Worm (Caenorhabditis elegans) whole organism, L1 larva: ENCODE results near the gene coh-4.
A peak's percentile ranks its signal among the peaks of the same experiment; 100 is the strongest.

ENCODE experiments used
- C34B4.2 ChIP-seq: sonication (generic microtip); optimal IDR thresholded peaks from 2 replicates; lab custom pipeline; 2017; ENCODE audit warnings: mild to moderate bottlenecking, missing genetic modification characterization, missing compliant biosample characterization
- F16B12.6 ChIP-seq: fragments of 150-350 bp; optimal IDR thresholded peaks from 2 replicates; lab custom pipeline; 2014; ENCODE audit warnings: missing biosample characterization, missing genetic modification characterization
- Y116A8C.19 ChIP-seq: sonication (generic microtip); optimal IDR thresholded peaks from 2 replicates; lab custom pipeline; 2016; ENCODE audit warnings: missing compliant biosample characterization, missing genetic modification characterization, borderline replicate concordance
- aha-1 ChIP-seq: fragments of 150-350 bp; optimal IDR thresholded peaks from 2 replicates; lab custom pipeline; 2014; ENCODE audit warnings: missing biosample characterization, missing genetic modification characterization
- ceh-82 ChIP-seq, 3 experiments: fragments of 150-350 bp in 1 of 3; sonication (generic microtip) in 2 of 3; optimal IDR thresholded peaks; 2 replicates each; lab custom pipeline; 2014 to 2017; ENCODE audit warnings: missing biosample characterization in 3 of 3, missing genetic modification characterization in 3 of 3
- ceh-90 ChIP-seq: sonication (generic microtip); optimal IDR thresholded peaks from 2 replicates; lab custom pipeline; 2016; ENCODE audit warnings: missing genetic modification characterization, missing compliant biosample characterization
- ces-1 ChIP-seq: fragments of 150-350 bp; optimal IDR thresholded peaks from 2 replicates; lab custom pipeline; 2014; ENCODE audit warnings: missing biosample characterization, missing genetic modification reagents, missing genetic modification characterization
- dpl-1 ChIP-seq, 3 experiments: fragments of 150-350 bp in 2 of 3; sonication (generic microtip) in 1 of 3; optimal IDR thresholded peaks; 2 replicates each; lab custom pipeline; 2014 to 2017; ENCODE audit warnings: missing biosample characterization in 3 of 3, missing genetic modification characterization in 3 of 3, missing genetic modification reagents in 3 of 3
- dsc-1 ChIP-seq: sonication (generic microtip); optimal IDR thresholded peaks from 2 replicates; lab custom pipeline; 2016; ENCODE audit warnings: mild to moderate bottlenecking, missing genetic modification characterization, missing compliant biosample characterization
- efl-1 ChIP-seq, 4 experiments: fragments of 150-350 bp; optimal IDR thresholded peaks in 3 of 4; peaks in 1 of 4; 1 replicate in 1 of 4; 2 replicates in 3 of 4; lab custom pipeline; 2014; ENCODE audit warnings: missing biosample characterization in 2 of 4, missing genetic modification characterization in 2 of 4, missing genetic modification reagents in 2 of 4
- egl-27 ChIP-seq, 2 experiments: fragments of 150-350 bp in 1 of 2; sonication (generic microtip); optimal IDR thresholded peaks; 3 replicates each; lab custom pipeline; 2017 to 2018; ENCODE audit warnings: missing biosample characterization in 2 of 2, missing genetic modification characterization in 2 of 2, missing genetic modification reagents in 2 of 2
- ets-5 ChIP-seq: fragments of 200-800 bp; sonication (Bioruptor generic); IDR thresholded peaks from 2 replicates; pipeline ENCODE4 v1.3.6; 2022; ENCODE audit warnings: missing genetic modification characterization, missing compliant biosample characterization
- fkh-10 ChIP-seq: sonication (generic microtip); optimal IDR thresholded peaks from 2 replicates; lab custom pipeline; 2017; ENCODE audit warnings: missing biosample characterization, missing genetic modification reagents, missing genetic modification characterization
- fkh-8 ChIP-seq: sonication (generic microtip); optimal IDR thresholded peaks from 2 replicates; lab custom pipeline; 2016; ENCODE audit warnings: mild to moderate bottlenecking, missing genetic modification characterization, missing compliant biosample characterization
- grh-1 ChIP-seq: fragments of 200-800 bp; sonication (Bioruptor generic); IDR thresholded peaks from 2 replicates; pipeline ENCODE4 v1.3.6; 2022; ENCODE audit warnings: missing genetic modification reagents, missing genetic modification characterization, missing compliant biosample characterization
- irx-1 ChIP-seq: sonication (generic microtip); optimal IDR thresholded peaks from 2 replicates; lab custom pipeline; 2016; ENCODE audit warnings: missing genetic modification characterization, missing compliant biosample characterization
- isw-1 ChIP-seq: fragments of 200-800 bp; sonication (Bioruptor generic); IDR thresholded peaks from 2 replicates; pipeline ENCODE4 v1.3.6; 2022; ENCODE audit warnings: missing genetic modification characterization, missing compliant biosample characterization
- jun-1 ChIP-seq: fragments of 150-350 bp; optimal IDR thresholded peaks from 2 replicates; lab custom pipeline; 2014; ENCODE audit warnings: missing biosample characterization, missing genetic modification reagents, missing genetic modification characterization
- lin-14 ChIP-seq: fragments of 200-800 bp; sonication (Bioruptor generic); optimal IDR thresholded peaks from 2 replicates; lab custom pipeline; 2018; ENCODE audit warnings: mild to moderate bottlenecking, missing genetic modification characterization, moderate library complexity, missing compliant biosample characterization
- lin-15B ChIP-seq: fragments of 150-350 bp; sonication (generic microtip); optimal IDR thresholded peaks from 3 replicates; lab custom pipeline; 2014; ENCODE audit warnings: missing biosample characterization, missing genetic modification characterization
- lin-35 ChIP-seq, 2 experiments: fragments of 150-350 bp; optimal IDR thresholded peaks; 2 replicates each; lab custom pipeline; 2014; ENCODE audit warnings: missing biosample characterization in 2 of 2, missing genetic modification characterization in 2 of 2, missing genetic modification reagents in 2 of 2
- lin-39 ChIP-seq: fragments of 150-350 bp; optimal IDR thresholded peaks from 2 replicates; lab custom pipeline; 2014; ENCODE audit warnings: missing biosample characterization, missing genetic modification reagents, missing genetic modification characterization
- lir-3 ChIP-seq: sonication (generic microtip); optimal IDR thresholded peaks from 2 replicates; lab custom pipeline; 2016; ENCODE audit warnings: mild to moderate bottlenecking, missing genetic modification characterization, moderate library complexity, missing compliant biosample characterization; ENCODE audit not compliant: poor library complexity
- lsy-2 ChIP-seq, 2 experiments: fragments of 150-350 bp; optimal IDR thresholded peaks; 2 replicates each; lab custom pipeline; 2014; ENCODE audit warnings: missing biosample characterization in 2 of 2, missing genetic modification characterization in 2 of 2
- mdl-1 ChIP-seq, 2 experiments: fragments of 150-350 bp; optimal IDR thresholded peaks; 2 replicates each; lab custom pipeline; 2014 to 2017; ENCODE audit warnings: missing biosample characterization in 2 of 2, missing genetic modification characterization in 2 of 2, inconsistent platforms in 1 of 2
- nhr-12 ChIP-seq: sonication (generic microtip); optimal IDR thresholded peaks from 2 replicates; lab custom pipeline; 2017; ENCODE audit warnings: missing biosample characterization, missing genetic modification characterization
- nhr-237 ChIP-seq: fragments of 150-350 bp; optimal IDR thresholded peaks from 2 replicates; lab custom pipeline; 2014; ENCODE audit warnings: missing biosample characterization, missing genetic modification characterization
- nhr-28 ChIP-seq: fragments of 150-350 bp; optimal IDR thresholded peaks from 2 replicates; lab custom pipeline; 2014; ENCODE audit warnings: missing biosample characterization, missing genetic modification characterization
- nhr-47 ChIP-seq: sonication (generic microtip); optimal IDR thresholded peaks from 2 replicates; lab custom pipeline; 2016; ENCODE audit warnings: mild to moderate bottlenecking, missing genetic modification characterization, moderate library complexity, missing compliant biosample characterization
- nhr-71 ChIP-seq: sonication (generic microtip); optimal IDR thresholded peaks from 2 replicates; lab custom pipeline; 2016; ENCODE audit warnings: mild to moderate bottlenecking, missing genetic modification characterization, moderate library complexity, missing compliant biosample characterization
- nhr-76 ChIP-seq: sonication (generic microtip); optimal IDR thresholded peaks from 2 replicates; lab custom pipeline; 2017; ENCODE audit warnings: missing biosample characterization, missing genetic modification characterization
- nhr-84 ChIP-seq: sonication (generic microtip); optimal IDR thresholded peaks from 2 replicates; lab custom pipeline; 2017; ENCODE audit warnings: missing biosample characterization, missing genetic modification characterization
- nhr-85 ChIP-seq: sonication (generic microtip); peaks from one replicate; lab custom pipeline; 2016; ENCODE audit warnings: missing genetic modification characterization, inconsistent platforms, missing compliant biosample characterization
- nhr-90 ChIP-seq: sonication (generic microtip); optimal IDR thresholded peaks from 2 replicates; lab custom pipeline; 2016; ENCODE audit warnings: mild to moderate bottlenecking, missing genetic modification characterization, missing compliant biosample characterization; ENCODE audit not compliant: poor library complexity
- pag-3 ChIP-seq: sonication (generic microtip); optimal IDR thresholded peaks from 2 replicates; lab custom pipeline; 2017; ENCODE audit warnings: missing genetic modification characterization, mild to moderate bottlenecking, missing compliant biosample characterization, antibody characterized with exemption, borderline replicate concordance; ENCODE audit not compliant: insufficient read depth
- rnt-1 ChIP-seq: sonication (generic microtip); optimal IDR thresholded peaks from 2 replicates; lab custom pipeline; 2016; ENCODE audit warnings: mild to moderate bottlenecking, missing genetic modification characterization, moderate library complexity, missing compliant biosample characterization
- snpc-4 ChIP-seq: fragments of 150-350 bp; optimal IDR thresholded peaks from 2 replicates; lab custom pipeline; 2014; ENCODE audit warnings: missing biosample characterization, missing genetic modification characterization
- snu-23 ChIP-seq: sonication (generic microtip); optimal IDR thresholded peaks from 2 replicates; lab custom pipeline; 2016; ENCODE audit warnings: missing genetic modification characterization, missing compliant biosample characterization
- sptf-1 ChIP-seq: fragments of 150-350 bp; optimal IDR thresholded peaks from 2 replicates; lab custom pipeline; 2014; ENCODE audit warnings: missing biosample characterization, missing genetic modification characterization
- sup-37 ChIP-seq: fragments of 200-800 bp; sonication (Bioruptor generic); optimal IDR thresholded peaks from 2 replicates; lab custom pipeline; 2018; ENCODE audit warnings: mild to moderate bottlenecking, missing genetic modification characterization, missing compliant biosample characterization
- tbx-2 ChIP-seq: sonication (generic microtip); optimal IDR thresholded peaks from 2 replicates; lab custom pipeline; 2016; ENCODE audit warnings: missing genetic modification characterization, missing compliant biosample characterization
- ztf-11 ChIP-seq, 2 experiments: sonication (generic microtip); optimal IDR thresholded peaks; 2 replicates each; lab custom pipeline; 2016 to 2017; ENCODE audit warnings: missing genetic modification characterization in 2 of 2, missing biosample characterization in 1 of 2, missing compliant biosample characterization in 1 of 2
- ztf-4 ChIP-seq: fragments of 150-350 bp; optimal IDR thresholded peaks from 2 replicates; lab custom pipeline; 2014; ENCODE audit warnings: missing biosample characterization, missing genetic modification characterization

The coh-4 gene

ce11 chrV:4170138-4170537, 5.3 kb downstream of the coh-4 start, which contains the start of gene Y45G5AM.7:
Gene Y45G5AM.7 (minus strand): TSS chrV:4170238.
- TF ChIP-seq efl-1 (optimal IDR thresholded peaks at IDR 0.05; lab: Kevin White, UChicago), result no peak
- peak in 1 of 2 experiments; percentile 68 for TF ChIP-seq efl-1 (GFP tag; optimal IDR thresholded peaks at IDR 0.05 in 1 of 2; lab: Kevin White, UChicago)
- TF ChIP-seq nhr-47 (tag; lab: Kevin White, UChicago), result no peak

- TF ChIP-seq F16B12.6 (tag; lab: Kevin White, UChicago), result no peak
- TF ChIP-seq efl-1 (optimal IDR thresholded peaks at IDR 0.05; lab: Kevin White, UChicago), result peak; percentile 29 to 31
- TF ChIP-seq efl-1 (GFP tag; optimal IDR thresholded peaks at IDR 0.05 in 1 of 2; lab: Kevin White, UChicago), result peak; percentile 41 to 94
- no peak for TF ChIP-seq nhr-76 (tag; lab: Kevin White, UChicago)
- TF ChIP-seq ets-5 (GFP tag; lab: Robert Waterston, UW), result no peak
- no peak for TF ChIP-seq ces-1 (GFP tag; lab: Kevin White, UChicago)
- no peak for TF ChIP-seq ztf-4 (tag; lab: Kevin White, UChicago)
- no peak for TF ChIP-seq dsc-1 (tag; lab: Kevin White, UChicago)
- no peak for TF ChIP-seq nhr-90 (tag; lab: Kevin White, UChicago)
- TF ChIP-seq lin-14 (GFP tag; lab: Kevin White, UChicago), result no peak
- TF ChIP-seq ztf-11 (tag; optimal IDR thresholded peaks at IDR 0.05; lab: Kevin White, UChicago), result no peak
- peak in 2 of 3 experiments; percentile 25 to 54 for TF ChIP-seq dpl-1 (GFP tag; optimal IDR thresholded peaks at IDR 0.05; lab: Kevin White, UChicago)
- TF ChIP-seq lin-35 (GFP tag; optimal IDR thresholded peaks at IDR 0.05; lab: Kevin White, UChicago), result peak in 1 of 2 experiments; percentile 60
- no peak for TF ChIP-seq nhr-28 (tag; lab: Kevin White, UChicago)
- TF ChIP-seq lin-15B (tag; lab: Kevin White, UChicago), result peak; percentile 37
- TF ChIP-seq snpc-4 (tag; lab: Kevin White, UChicago), result no peak
These were observed 5.8 kb downstream of the coh-4 start for ce11 chrV:4169658-4170057.

ce11 chrV:4168045-4168444, 7.4 kb downstream of the coh-4 start:
- TF ChIP-seq lin-15B (tag; lab: Kevin White, UChicago) (no peak), nhr-71 (tag; lab: Kevin White, UChicago) (no peak), aha-1 (tag; lab: Kevin White, UChicago) (no peak), tbx-2 (tag; lab: Kevin White, UChicago) (no peak), pag-3 (no peak), nhr-47 (tag; lab: Kevin White, UChicago) (no peak), nhr-84 (tag; lab: Kevin White, UChicago) (no peak), fkh-10 (no peak), jun-1 (tag; lab: Kevin White, UChicago) (no peak), snu-23 (GFP tag; lab: Kevin White, UChicago) (no peak), nhr-237 (tag; lab: Kevin White, UChicago) (no peak), ceh-82 (tag; optimal IDR thresholded peaks at IDR 0.05; lab: Kevin White, UChicago) (no peak), sup-37 (GFP tag; lab: Kevin White, UChicago) (no peak), mdl-1 (tag; optimal IDR thresholded peaks at IDR 0.05; lab: Kevin White, UChicago) (no peak), nhr-85 (tag; lab: Kevin White, UChicago) (no peak), lir-3 (tag; lab: Kevin White, UChicago) (no peak), fkh-8 (tag; lab: Kevin White, UChicago) (no peak), C34B4.2 (tag; lab: Kevin White, UChicago) (no peak), grh-1 (GFP tag; lab: Robert Waterston, UW) (no peak)

- no peak for TF ChIP-seq isw-1 (GFP tag; lab: Robert Waterston, UW)
- TF ChIP-seq sptf-1 (tag; lab: Kevin White, UChicago), result no peak
- TF ChIP-seq lin-14 (GFP tag; lab: Kevin White, UChicago), result peak; percentile 21
- TF ChIP-seq snpc-4 (tag; lab: Kevin White, UChicago), result no peak
- TF ChIP-seq nhr-12, result no peak
- TF ChIP-seq ceh-90 (tag; lab: Kevin White, UChicago), result no peak
- TF ChIP-seq Y116A8C.19, result no peak
- no peak for TF ChIP-seq lin-39
- peak; percentile 13 for TF ChIP-seq irx-1 (tag; lab: Kevin White, UChicago)
- TF ChIP-seq rnt-1, result no peak
- peak in 1 of 2 experiments; percentile 6 for TF ChIP-seq lsy-2 (tag; optimal IDR thresholded peaks at IDR 0.05; lab: Kevin White, UChicago)
- TF ChIP-seq sup-37 (GFP tag; lab: Kevin White, UChicago), result no peak
- TF ChIP-seq egl-27 (tag; optimal IDR thresholded peaks at IDR 0.05; lab: Kevin White, UChicago), result no peak
These were observed 10.9 kb downstream of the coh-4 start, which contains the start of gene Y45G5AM.3 for ce11 chrV:4164504-4164959. Gene Y45G5AM.3 (plus strand): TSS chrV:4164554.
